Worm (Caenorhabditis elegans) whole organism, midembryonic: Measurements from ENCODE around the gene haf-2.

Experiments
- cog-1 ChIP-seq: sonication (generic microtip); optimal IDR thresholded peaks from 2 replicates; lab custom pipeline; 2016; ENCODE audit warnings: missing genetic modification characterization, missing compliant biosample characterization
- flt-1 ChIP-seq: fragments of 200-800 bp; sonication (Bioruptor generic); IDR thresholded peaks from 2 replicates; pipeline ENCODE4 v1.3.6; 2022; ENCODE audit warnings: missing genetic modification characterization, missing compliant biosample characterization
- klf-2 ChIP-seq: fragments of 200-800 bp; sonication (Bioruptor generic); conservative IDR thresholded peaks from 2 replicates; pipeline ENCODE4 v1.3.6; 2022; ENCODE audit warnings: missing genetic modification reagents, missing genetic modification characterization, missing compliant biosample characterization
- ref-1 ChIP-seq: fragments of 200-800 bp; sonication (Bioruptor generic); conservative IDR thresholded peaks from 2 replicates; pipeline ENCODE4 v1.3.6; 2022; ENCODE audit warnings: missing genetic modification reagents, missing genetic modification characterization, missing compliant biosample characterization
- ztf-23 ChIP-seq: fragments of 200-800 bp; sonication (Bioruptor generic); IDR thresholded peaks from 2 replicates; pipeline ENCODE4 v1.3.6; 2022; ENCODE audit warnings: missing genetic modification reagents, missing genetic modification characterization, missing compliant biosample characterization
- ztf-29 ChIP-seq: fragments of 200-800 bp; sonication (Bioruptor generic); IDR thresholded peaks from 2 replicates; pipeline ENCODE4 v1.3.6; 2022; ENCODE audit warnings: missing genetic modification reagents, missing genetic modification characterization, missing compliant biosample characterization

- TF ChIP-seq ztf-29 (GFP tag; lab: Robert Waterston, UW), result no peak
- no peak for TF ChIP-seq cog-1 (tag; lab: Kevin White, UChicago)
- no peak for TF ChIP-seq klf-2 (GFP tag; lab: Robert Waterston, UW)
- no peak for TF ChIP-seq ref-1 (GFP tag; lab: Robert Waterston, UW)
- no peak for TF ChIP-seq flt-1 (GFP tag; lab: Robert Waterston, UW)
- TF ChIP-seq ztf-23 (GFP tag; lab: Robert Waterston, UW), result no peak
Measured at ce11 chrII:7326997-7327396, 29.2 kb downstream of the haf-2 start.
